Fruit fly (Drosophila melanogaster) Kc167 (cell line): ENCODE results near the gene CG14684.

Experiments
- Myc ChIP-seq: fragments of >200 bp; optimal IDR thresholded peaks from 2 replicates; lab custom pipeline; 2017; ENCODE audit warnings: missing external identifiers
- Sin3A ChIP-seq: fragments of >200 bp; optimal IDR thresholded peaks from 2 replicates; lab custom pipeline; 2018; ENCODE audit warnings: missing external identifiers
- h ChIP-seq: fragments of >200 bp; optimal IDR thresholded peaks from 3 replicates; lab custom pipeline; 2018; ENCODE audit warnings: missing external identifiers
- psq ChIP-seq: fragments of >200 bp; optimal IDR thresholded peaks from 2 replicates; lab custom pipeline; 2017; ENCODE audit warnings: missing external identifiers

dm6 chr3R:10667964-10668363 lies 38.8 kb upstream of the CG14684 start:
- TF ChIP-seq Sin3A (lab: Kevin White, UChicago) = no peak
- TF ChIP-seq psq (lab: Kevin White, UChicago) = no peak
- TF ChIP-seq Myc (lab: Kevin White, UChicago) = no peak
- no peak for TF ChIP-seq h (lab: Kevin White, UChicago)
